Worm (Caenorhabditis elegans): ENCODE measurements around the gene twk-36.

DNA sequence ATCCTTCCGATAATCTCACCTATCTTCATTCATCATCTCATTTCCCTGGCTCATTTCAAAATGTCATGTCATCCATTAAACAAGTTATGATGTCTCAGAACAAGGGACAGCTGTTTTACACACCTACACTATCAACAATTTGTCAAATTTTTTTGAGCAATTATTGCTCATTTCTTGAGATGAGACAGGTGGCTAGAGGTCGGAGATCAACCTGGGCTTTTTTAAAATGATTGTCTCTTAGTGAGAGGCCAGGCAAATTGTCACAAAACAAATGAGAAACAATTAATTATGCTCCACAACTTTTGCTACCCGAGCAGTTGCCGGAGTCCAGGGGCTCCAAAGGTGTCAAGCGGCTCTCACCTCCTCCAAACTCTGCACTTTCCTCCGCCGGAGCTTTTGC is 18.1 kb downstream of the twk-36 start:
- no peak for TF ChIP-seq ets-5 (GFP tag; IDR thresholded peaks at IDR 0.05)
- TF ChIP-seq nhr-237 (tag; optimal IDR thresholded peaks at IDR 0.05) = no peak
- no peak for TF ChIP-seq efl-3 (GFP tag; optimal IDR thresholded peaks at IDR 0.05)
